ENCODE assay signal across 3 fruit fly cellular contexts in the genomic region with DNA sequence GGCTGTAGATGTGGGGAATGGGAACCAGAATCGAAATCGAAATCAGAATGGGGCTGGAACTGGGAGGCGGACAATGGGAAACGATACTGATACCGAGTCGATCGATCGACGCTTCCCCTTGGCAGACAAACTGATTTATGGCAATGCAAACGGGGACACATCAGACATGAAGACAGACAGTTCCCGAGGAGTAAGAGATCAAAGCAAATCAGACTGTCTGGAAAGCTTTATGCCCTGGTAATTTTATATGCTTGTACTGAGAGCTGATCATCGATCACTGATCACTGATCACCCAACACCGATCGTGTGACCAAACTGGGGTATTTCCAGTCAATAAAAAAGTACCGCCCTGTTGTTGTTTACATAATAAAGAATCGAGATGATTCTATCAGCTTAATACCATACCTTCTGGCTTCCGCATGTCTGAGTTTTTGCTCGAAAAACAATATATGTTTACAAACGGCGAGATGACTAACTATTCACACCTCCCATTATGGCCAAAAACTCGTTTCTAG.
A peak's percentile ranks its signal among the peaks of the same experiment; 100 is the strongest.
TF ChIP-seq lines count a peak whose summit lies in the region.

No protein-coding gene starts in this region.

- no peak for TF ChIP-seq CTCF in whole organism, embryonic (GFP tag; optimal IDR thresholded peaks at IDR 0.05; lab: Kevin White, UChicago)

TF ChIP-seq in whole organism, embryonic, 481 proteins besides CTCF, POLR2A, EP300 and RAD21:
- TF ChIP-seq CG34376 (GFP tag; optimal IDR thresholded peaks at IDR 0.05; lab: Kevin White, UChicago) (peak; percentile 42), twi (tag; optimal IDR thresholded peaks at IDR 0.05; lab: Kevin White, UChicago) (peak; percentile 12), wor (GFP tag; IDR thresholded peaks at IDR 0.05; lab: Robert Waterston, UW) (no peak), Dek (tag; optimal IDR thresholded peaks at IDR 0.05; lab: Kevin White, UChicago) (no peak), crp (GFP tag; optimal IDR thresholded peaks at IDR 0.05; lab: Kevin White, UChicago) (no peak), CG7786 (GFP tag; optimal IDR thresholded peaks at IDR 0.05; lab: Kevin White, UChicago) (no peak), salm (tag; optimal IDR thresholded peaks at IDR 0.05; lab: Kevin White, UChicago) (no peak), stwl (tag; optimal IDR thresholded peaks at IDR 0.05; lab: Kevin White, UChicago) (no peak), Fer2 (tag; optimal IDR thresholded peaks at IDR 0.05; lab: Kevin White, UChicago) (no peak), Camta (GFP tag; optimal IDR thresholded peaks at IDR 0.05; lab: Kevin White, UChicago) (no peak), Dref (GFP tag; IDR thresholded peaks at IDR 0.05; lab: Robert Waterston, UW) (no peak), CG31365 (tag; optimal IDR thresholded peaks at IDR 0.05; lab: Kevin White, UChicago) (no peak)
TF ChIP-seq in whole organism, embryonic: peak in this region for 2.

TF ChIP-seq in whole organism, prepupa, 60 proteins besides CTCF, POLR2A, EP300 and RAD21:
- TF ChIP-seq svp (GFP tag; lab: Kevin White, UChicago) (peak; percentile 100), vri (GFP tag; optimal IDR thresholded peaks at IDR 0.05; lab: Kevin White, UChicago) (no peak), Hr38 (GFP tag; optimal IDR thresholded peaks at IDR 0.05; lab: Kevin White, UChicago) (no peak), acj6 (GFP tag; optimal IDR thresholded peaks at IDR 0.05; lab: Kevin White, UChicago) (no peak), CG15336 (GFP tag; IDR thresholded peaks at IDR 0.05; lab: Robert Waterston, UW) (no peak)

TF ChIP-seq in whole organism, wandering third instar larva, 38 proteins besides CTCF, POLR2A, EP300 and RAD21:
- no peak for TF ChIP-seq psq (GFP tag; optimal IDR thresholded peaks at IDR 0.05; lab: Kevin White, UChicago)
- TF ChIP-seq Rel (GFP tag; optimal IDR thresholded peaks at IDR 0.05; lab: Kevin White, UChicago), result no peak
- peak; percentile 92 for TF ChIP-seq Rel (tag; optimal IDR thresholded peaks at IDR 0.05; lab: Kevin White, UChicago)
- no peak for TF ChIP-seq OdsH (GFP tag; optimal IDR thresholded peaks at IDR 0.05; lab: Kevin White, UChicago)
